Worm (Caenorhabditis elegans) whole organism, L4 larva: ENCODE results near the gene evl-14.

ENCODE experiments used
- F26F4.8 ChIP-seq: fragments of 200-800 bp; sonication (Bioruptor generic); conservative IDR thresholded peaks from 2 replicates; pipeline ENCODE4 v1.3.6; 2022; ENCODE audit warnings: missing genetic modification characterization, missing compliant biosample characterization
- F37D6.2 ChIP-seq: sonication (generic microtip); optimal IDR thresholded peaks from 2 replicates; lab custom pipeline; 2016; ENCODE audit warnings: mild to moderate bottlenecking, missing genetic modification characterization, missing compliant biosample characterization
- R02D3.7 ChIP-seq: fragments of 150-350 bp; sonication (generic microtip); optimal IDR thresholded peaks from 3 replicates; lab custom pipeline; 2014; ENCODE audit warnings: missing biosample characterization, missing genetic modification characterization
- T20F7.1 ChIP-seq: fragments of 200-800 bp; sonication (Bioruptor generic); optimal IDR thresholded peaks from 2 replicates; lab custom pipeline; 2018; ENCODE audit warnings: mild to moderate bottlenecking, missing genetic modification characterization, missing compliant biosample characterization
- T26A8.4 ChIP-seq: fragments of 200-800 bp; sonication (Bioruptor generic); IDR thresholded peaks from 2 replicates; pipeline ENCODE4 v1.3.6; 2022; ENCODE audit warnings: missing genetic modification characterization, missing compliant biosample characterization
- Y48G9A.11 ChIP-seq: fragments of 200-800 bp; sonication (Bioruptor generic); IDR thresholded peaks from 2 replicates; pipeline ENCODE4 v1.3.6; 2022; ENCODE audit warnings: missing genetic modification reagents, missing genetic modification characterization, missing compliant biosample characterization
- ZK337.2 ChIP-seq: fragments of 200-800 bp; sonication (Bioruptor generic); IDR thresholded peaks from 2 replicates; pipeline ENCODE4 v1.3.6; 2022; ENCODE audit warnings: missing genetic modification reagents, missing genetic modification characterization, missing compliant biosample characterization
- ZK546.5 ChIP-seq, 2 experiments: sonication (generic microtip); optimal IDR thresholded peaks; 2 replicates each; lab custom pipeline; 2017; ENCODE audit warnings: missing biosample characterization in 2 of 2, missing genetic modification characterization in 2 of 2
- ama-1 ChIP-seq: fragments of 150-350 bp; optimal IDR thresholded peaks from 2 replicates; lab custom pipeline; 2014; ENCODE audit warnings: inconsistent platforms, mixed read lengths
- ceh-20 ChIP-seq: fragments of 200-800 bp; sonication (Bioruptor generic); IDR thresholded peaks from 2 replicates; pipeline ENCODE4 v1.3.6; 2022; ENCODE audit warnings: missing genetic modification reagents, missing genetic modification characterization, missing compliant biosample characterization
- ceh-82 ChIP-seq: sonication (generic microtip); optimal IDR thresholded peaks from 2 replicates; lab custom pipeline; 2017; ENCODE audit warnings: missing biosample characterization, missing genetic modification characterization
- ctbp-1 ChIP-seq: fragments of 200-800 bp; sonication (Bioruptor generic); IDR thresholded peaks from 2 replicates; pipeline ENCODE4 v1.3.6; 2022; ENCODE audit warnings: missing genetic modification reagents, missing genetic modification characterization, missing compliant biosample characterization
- daf-19 ChIP-seq: fragments of 200-800 bp; sonication (Bioruptor generic); conservative IDR thresholded peaks from 2 replicates; pipeline ENCODE4 v1.3.6; 2022; ENCODE audit warnings: missing genetic modification characterization, missing compliant biosample characterization
- daf-8 ChIP-seq: fragments of 200-800 bp; sonication (Bioruptor generic); IDR thresholded peaks from 2 replicates; pipeline ENCODE4 v1.3.6; 2022; ENCODE audit warnings: missing genetic modification characterization, missing compliant biosample characterization
- dmd-9 ChIP-seq: fragments of 200-800 bp; sonication (Bioruptor generic); IDR thresholded peaks from 2 replicates; pipeline ENCODE4 v1.3.6; 2022; ENCODE audit warnings: missing genetic modification reagents, missing genetic modification characterization, missing compliant biosample characterization
- dpl-1 ChIP-seq: fragments of 150-350 bp; optimal IDR thresholded peaks from 2 replicates; lab custom pipeline; 2014; ENCODE audit warnings: missing biosample characterization, missing genetic modification reagents, missing genetic modification characterization
- egl-27 ChIP-seq: sonication (generic microtip); optimal IDR thresholded peaks from 3 replicates; lab custom pipeline; 2017; ENCODE audit warnings: missing biosample characterization, missing genetic modification reagents, missing genetic modification characterization
- egl-43 ChIP-seq: fragments of 200-800 bp; sonication (Bioruptor generic); IDR thresholded peaks from 2 replicates; pipeline ENCODE4 v1.3.6; 2022; ENCODE audit warnings: missing genetic modification reagents, missing genetic modification characterization, missing compliant biosample characterization
- fkh-10 ChIP-seq: fragments of 150-350 bp; optimal IDR thresholded peaks from 2 replicates; lab custom pipeline; 2014; ENCODE audit warnings: missing biosample characterization, missing genetic modification reagents, missing genetic modification characterization
- fos-1 ChIP-seq: fragments of 150-350 bp; optimal IDR thresholded peaks from 2 replicates; lab custom pipeline; 2014; ENCODE audit warnings: missing biosample characterization, missing genetic modification characterization
- gei-8 ChIP-seq: fragments of 200-800 bp; sonication (Bioruptor generic); optimal IDR thresholded peaks from 2 replicates; lab custom pipeline; 2018; ENCODE audit warnings: mild to moderate bottlenecking, missing genetic modification characterization, missing compliant biosample characterization
- hlh-11 ChIP-seq: fragments of 200-800 bp; sonication (Bioruptor generic); optimal IDR thresholded peaks from 2 replicates; lab custom pipeline; 2018; ENCODE audit warnings: mild to moderate bottlenecking, missing genetic modification characterization, missing compliant biosample characterization
- hmg-1.1 ChIP-seq: fragments of 200-800 bp; sonication (Bioruptor generic); IDR thresholded peaks from 2 replicates; pipeline ENCODE4 v1.3.6; 2022; ENCODE audit warnings: missing genetic modification reagents, missing genetic modification characterization, missing compliant biosample characterization
- lin-1 ChIP-seq: fragments of 200-800 bp; sonication (Bioruptor generic); IDR thresholded peaks from 2 replicates; pipeline ENCODE4 v1.3.6; 2022; ENCODE audit warnings: missing genetic modification reagents, missing genetic modification characterization, missing compliant biosample characterization
- lin-29 ChIP-seq: fragments of 200-800 bp; sonication (Bioruptor generic); IDR thresholded peaks from 2 replicates; pipeline ENCODE4 v1.3.6; 2022; ENCODE audit warnings: missing genetic modification reagents, missing genetic modification characterization, missing compliant biosample characterization
- lin-39 ChIP-seq: fragments of 150-350 bp; optimal IDR thresholded peaks from 2 replicates; lab custom pipeline; 2014; ENCODE audit warnings: missing biosample characterization, missing genetic modification reagents, missing genetic modification characterization
- madf-5 ChIP-seq, 2 experiments: fragments of 200-800 bp; sonication (Bioruptor generic); IDR thresholded peaks; 2 replicates each; pipeline ENCODE4 v1.3.6; 2022; ENCODE audit warnings: missing compliant biosample characterization in 2 of 2, missing genetic modification characterization in 2 of 2
- mdl-1 ChIP-seq, 2 experiments: fragments of 150-350 bp in 1 of 2; sonication (generic microtip) in 1 of 2; optimal IDR thresholded peaks; 2 replicates each; lab custom pipeline; 2014 to 2017; ENCODE audit warnings: missing biosample characterization in 2 of 2, missing genetic modification characterization in 2 of 2
- mxl-3 ChIP-seq: fragments of 200-800 bp; sonication (Bioruptor generic); optimal IDR thresholded peaks from 2 replicates; lab custom pipeline; 2018; ENCODE audit warnings: mild to moderate bottlenecking, missing genetic modification characterization, missing compliant biosample characterization
- nhr-10 ChIP-seq: fragments of 150-350 bp; optimal IDR thresholded peaks from 2 replicates; lab custom pipeline; 2014; ENCODE audit warnings: missing biosample characterization, missing genetic modification characterization
- nhr-11 ChIP-seq: fragments of 150-350 bp; optimal IDR thresholded peaks from 2 replicates; lab custom pipeline; 2014; ENCODE audit warnings: missing biosample characterization, missing genetic modification characterization
- nhr-237 ChIP-seq: sonication (generic microtip); optimal IDR thresholded peaks from 2 replicates; lab custom pipeline; 2017; ENCODE audit warnings: missing biosample characterization, missing genetic modification characterization
- nhr-28 ChIP-seq: fragments of 150-350 bp; optimal IDR thresholded peaks from 2 replicates; lab custom pipeline; 2014; ENCODE audit warnings: missing biosample characterization, missing genetic modification characterization
- nhr-48 ChIP-seq: sonication (generic microtip); optimal IDR thresholded peaks from 2 replicates; lab custom pipeline; 2016; ENCODE audit warnings: mild to moderate bottlenecking, missing genetic modification characterization, missing compliant biosample characterization
- nhr-77 ChIP-seq: fragments of 150-350 bp; optimal IDR thresholded peaks from 2 replicates; lab custom pipeline; 2014; ENCODE audit warnings: missing biosample characterization, missing genetic modification characterization
- pqm-1 ChIP-seq: sonication (generic microtip); optimal IDR thresholded peaks from 2 replicates; lab custom pipeline; 2017; ENCODE audit warnings: missing biosample characterization, missing genetic modification characterization
- saeg-2 ChIP-seq: fragments of 200-800 bp; sonication (Bioruptor generic); IDR thresholded peaks from 2 replicates; pipeline ENCODE4 v1.3.6; 2022; ENCODE audit warnings: missing genetic modification reagents, missing genetic modification characterization, missing compliant biosample characterization
- set-16 ChIP-seq: fragments of 200-800 bp; sonication (Bioruptor generic); IDR thresholded peaks from 2 replicates; pipeline ENCODE4 v1.3.6; 2022; ENCODE audit warnings: missing genetic modification reagents, missing genetic modification characterization, missing compliant biosample characterization
- skn-1 ChIP-seq: fragments of 150-350 bp; optimal IDR thresholded peaks from 2 replicates; lab custom pipeline; 2014; ENCODE audit warnings: missing biosample characterization, missing genetic modification characterization
- spr-1 ChIP-seq: sonication (generic microtip); optimal IDR thresholded peaks from 2 replicates; lab custom pipeline; 2016; ENCODE audit warnings: mild to moderate bottlenecking, missing genetic modification characterization, missing compliant biosample characterization
- tag-97 ChIP-seq: fragments of 200-800 bp; sonication (Bioruptor generic); IDR thresholded peaks from 2 replicates; pipeline ENCODE4 v1.3.6; 2022; ENCODE audit warnings: missing genetic modification characterization, missing compliant biosample characterization
- tra-1 ChIP-seq: fragments of 200-800 bp; sonication (Bioruptor generic); IDR thresholded peaks from 2 replicates; pipeline ENCODE4 v1.3.6; 2022; ENCODE audit warnings: missing genetic modification reagents, missing genetic modification characterization, missing compliant biosample characterization
- unc-39 ChIP-seq: sonication (generic microtip); optimal IDR thresholded peaks from 2 replicates; lab custom pipeline; 2017; ENCODE audit warnings: missing biosample characterization, missing genetic modification characterization
- unc-62 ChIP-seq, 3 experiments: fragments of 150-350 bp in 1 of 3; sonication (generic microtip); optimal IDR thresholded peaks in 2 of 3; peaks in 1 of 3; 1 replicate in 1 of 3; 2 replicates in 2 of 3; lab custom pipeline; 2014 to 2017; ENCODE audit warnings: missing biosample characterization in 3 of 3, missing genetic modification characterization in 3 of 3, missing genetic modification reagents in 3 of 3, missing genotype in 1 of 3
- zfp-2 ChIP-seq: sonication (generic microtip); optimal IDR thresholded peaks from 2 replicates; lab custom pipeline; 2016; ENCODE audit warnings: mild to moderate bottlenecking, missing genetic modification characterization, missing compliant biosample characterization
- zip-11 ChIP-seq: fragments of 200-800 bp; sonication (Bioruptor generic); IDR thresholded peaks from 2 replicates; pipeline ENCODE4 v1.3.6; 2022; ENCODE audit warnings: missing genetic modification characterization, missing compliant biosample characterization
- zip-2 ChIP-seq: fragments of 150-350 bp; optimal IDR thresholded peaks from 2 replicates; lab custom pipeline; 2014; ENCODE audit warnings: missing biosample characterization, missing genetic modification characterization

evl-14 gene

ce11 chrIII:4284732-4285165 lies 28.2 kb downstream of the evl-14 start (continued):
- no peak for TF ChIP-seq egl-27 (tag; lab: Kevin White, UChicago)
- TF ChIP-seq mxl-3 (GFP tag; lab: Kevin White, UChicago) = peak; percentile 92
- TF ChIP-seq dpl-1 (GFP tag; lab: Kevin White, UChicago) = peak; percentile 56

- TF ChIP-seq nhr-10 (no peak), gei-8 (GFP tag; lab: Kevin White, UChicago) (no peak), spr-1 (tag; lab: Kevin White, UChicago) (no peak), nhr-237 (tag; lab: Kevin White, UChicago) (no peak), Y48G9A.11 (no peak), egl-27 (tag; lab: Kevin White, UChicago) (no peak), saeg-2 (GFP tag; lab: Robert Waterston, UW) (no peak), F37D6.2 (tag; lab: Kevin White, UChicago) (no peak), unc-62 (GFP tag; optimal IDR thresholded peaks at IDR 0.05 in 1 of 2; lab: Kevin White, UChicago) (peak in 1 of 2 experiments; percentile 97), unc-62 (tag; optimal IDR thresholded peaks at IDR 0.05; lab: Kevin White, UChicago) (no peak), nhr-48 (tag; lab: Kevin White, UChicago) (no peak), mxl-3 (GFP tag; lab: Kevin White, UChicago) (no peak), hlh-11 (tag; lab: Kevin White, UChicago) (peak; percentile 21), mdl-1 (tag; optimal IDR thresholded peaks at IDR 0.05; lab: Kevin White, UChicago) (no peak), ceh-82 (no peak), nhr-28 (tag; lab: Kevin White, UChicago) (peak; percentile 25), zip-2 (tag; lab: Kevin White, UChicago) (no peak), dmd-9 (GFP tag; lab: Robert Waterston, UW) (no peak), skn-1 (no peak), nhr-77 (no peak), zip-11 (GFP tag; lab: Robert Waterston, UW) (no peak), madf-5 (GFP tag; IDR thresholded peaks at IDR 0.05; lab: Robert Waterston, UW) (no peak), set-16 (GFP tag; lab: Robert Waterston, UW) (no peak), ZK337.2 (GFP tag; lab: Robert Waterston, UW) (no peak), T26A8.4 (no peak), hmg-1.1 (no peak), ctbp-1 (GFP tag; lab: Robert Waterston, UW) (no peak), nhr-11 (tag; lab: Kevin White, UChicago) (peak; percentile 81), lin-39 (tag; lab: Kevin White, UChicago) (no peak), daf-19 (GFP tag; lab: Robert Waterston, UW) (no peak), fos-1 (tag; lab: Kevin White, UChicago) (no peak)
- TF ChIP-seq, all 104 proteins: peak for 4
Measured at ce11 chrIII:4283175-4283574, 29.8 kb downstream of the evl-14 start.

ce11 chrIII:4281955-4282618 lies 30.8 kb downstream of the evl-14 start:
- TF ChIP-seq daf-8 = no peak
- TF ChIP-seq skn-1 = no peak
- TF ChIP-seq tag-97 (GFP tag; lab: Robert Waterston, UW) = 0 out of 2 replicates have a peak, but pooled peaks have one; percentile 10
- TF ChIP-seq zip-11 (GFP tag; lab: Robert Waterston, UW) = no peak; the same call in 1 of the 2 replicates
- no peak for TF ChIP-seq pqm-1 (tag; lab: Kevin White, UChicago)
- peak; percentile 93 for TF ChIP-seq nhr-10
- peak; percentile 88 for TF ChIP-seq T20F7.1 (GFP tag; lab: Kevin White, UChicago)
- TF ChIP-seq tra-1 (GFP tag; lab: Robert Waterston, UW) = peak; percentile 98
- TF ChIP-seq R02D3.7 = no peak
- TF ChIP-seq F37D6.2 (tag; lab: Kevin White, UChicago) = peak; percentile 97
- TF ChIP-seq ceh-20 (GFP tag; lab: Robert Waterston, UW) = peak; percentile 98
- peak; percentile 86 for TF ChIP-seq fkh-10
- TF ChIP-seq F26F4.8 (GFP tag; lab: Robert Waterston, UW) = no peak
- peak; percentile 96 for TF ChIP-seq egl-43 (GFP tag; lab: Robert Waterston, UW)
- no peak for TF ChIP-seq unc-39 (tag; lab: Kevin White, UChicago)
- no peak for TF ChIP-seq egl-27 (tag; lab: Kevin White, UChicago)
- peak; percentile 98 for TF ChIP-seq ctbp-1 (GFP tag; lab: Robert Waterston, UW)
- no peak for TF ChIP-seq ama-1 (lab: Kevin White, UChicago)
- peak in 1 of 2 experiments; percentile 52 for TF ChIP-seq ZK546.5 (tag; optimal IDR thresholded peaks at IDR 0.05; lab: Kevin White, UChicago)
- TF ChIP-seq set-16 (GFP tag; lab: Robert Waterston, UW) = peak; percentile 100
- peak; percentile 91 for TF ChIP-seq lin-29 (GFP tag; lab: Robert Waterston, UW)
- peak; percentile 91 for TF ChIP-seq zfp-2
- TF ChIP-seq lin-1 (GFP tag; lab: Robert Waterston, UW) = peak; percentile 99
- peak; percentile 90 for TF ChIP-seq nhr-77
